Fruit fly (Drosophila melanogaster): ENCODE results near the gene CG13894.

DNA sequence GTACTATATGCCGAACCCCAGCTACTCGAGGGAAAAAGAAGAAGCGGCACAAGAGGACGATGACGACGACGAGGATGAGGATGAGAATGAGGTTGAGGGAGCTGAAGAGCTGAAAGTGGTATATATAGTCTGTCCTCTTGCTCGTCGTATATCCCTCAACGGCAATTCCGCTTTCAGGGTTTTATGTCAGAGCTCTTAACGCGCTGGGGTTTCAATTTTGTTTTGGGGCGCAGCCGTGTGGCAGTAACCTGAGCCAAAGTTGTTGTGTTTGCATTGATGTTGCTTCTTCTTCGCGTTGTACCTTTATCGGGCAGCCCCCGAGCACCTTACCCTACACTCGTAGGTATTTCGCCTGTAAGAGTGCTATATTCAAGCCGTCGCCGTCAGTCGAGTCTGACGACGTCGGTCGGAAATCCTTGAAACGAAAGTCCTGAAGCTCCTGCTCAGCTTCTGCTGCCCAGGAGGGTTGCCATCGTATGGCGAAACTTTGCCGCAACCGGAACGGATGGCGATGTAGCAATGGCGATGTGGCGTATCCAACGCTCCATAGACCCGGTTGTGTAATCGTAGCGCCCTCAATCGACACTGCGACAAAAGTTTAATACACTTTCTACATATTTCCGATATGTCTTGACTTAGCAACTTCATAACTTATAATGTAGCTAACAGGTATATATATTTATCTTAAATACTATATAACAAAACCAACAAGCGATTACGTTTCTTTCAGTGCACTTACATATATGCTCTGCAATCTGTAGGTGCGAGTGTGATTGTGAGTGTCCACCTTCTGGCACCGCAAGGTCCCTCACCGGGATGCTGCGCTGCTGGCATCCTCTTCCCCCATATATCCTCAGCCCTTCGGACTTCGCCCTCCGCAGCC lies 6.0 kb upstream of the CG13894 start:
- TF ChIP-seq CG8478 (optimal IDR thresholded peaks at IDR 0.05) (no peak), CTCF (optimal IDR thresholded peaks at IDR 0.05) (no peak)
